Worm (Caenorhabditis elegans) whole organism, young adult: Measurements from ENCODE around the gene cblc-1.
"Not testable (repeated sequence)": the region's sequence is repeated elsewhere in the genome, so short reads cannot be mapped to it uniquely, and the experiment has no call there.

ENCODE experiments used
- B0261.1 ChIP-seq: sonication (generic microtip); optimal IDR thresholded peaks from 2 replicates; lab custom pipeline; 2016; ENCODE audit warnings: mild to moderate bottlenecking, missing genetic modification characterization, moderate library complexity, missing compliant biosample characterization
- B0336.3 ChIP-seq: fragments of 200-800 bp; sonication (Bioruptor generic); IDR thresholded peaks from 2 replicates; pipeline ENCODE4 v1.3.6; 2022; ENCODE audit warnings: missing genetic modification characterization, missing compliant biosample characterization
- C06A6.2 ChIP-seq: fragments of 200-800 bp; sonication (Bioruptor generic); conservative IDR thresholded peaks from 2 replicates; pipeline ENCODE4 v1.3.6; 2022; ENCODE audit warnings: missing genetic modification characterization, missing compliant biosample characterization
- F33H1.4 ChIP-seq: fragments of 200-800 bp; sonication (Bioruptor generic); IDR thresholded peaks from 2 replicates; pipeline ENCODE4 v1.3.6; 2022; ENCODE audit warnings: missing genetic modification reagents, missing genetic modification characterization, missing compliant biosample characterization
- F37B4.10 ChIP-seq: fragments of 200-800 bp; sonication (Bioruptor generic); IDR thresholded peaks from 2 replicates; pipeline ENCODE4 v1.3.6; 2022; ENCODE audit warnings: missing genetic modification characterization, missing compliant biosample characterization
- F57C9.4 ChIP-seq: sonication (generic microtip); optimal IDR thresholded peaks from 2 replicates; lab custom pipeline; 2017; ENCODE audit warnings: mild to moderate bottlenecking, missing genetic modification characterization, missing compliant biosample characterization
- T07F8.4 ChIP-seq: sonication (generic microtip); optimal IDR thresholded peaks from 2 replicates; lab custom pipeline; 2016; ENCODE audit warnings: mild to moderate bottlenecking, missing genetic modification characterization, moderate library complexity, missing compliant biosample characterization
- Y53G8AR.9 ChIP-seq: fragments of 200-800 bp; sonication (Bioruptor generic); conservative IDR thresholded peaks from 2 replicates; pipeline ENCODE4 v1.3.6; 2022; ENCODE audit warnings: missing genetic modification reagents, missing genetic modification characterization, missing compliant biosample characterization
- Y56A3A.18 ChIP-seq: fragments of 200-800 bp; sonication (Bioruptor generic); IDR thresholded peaks from 2 replicates; pipeline ENCODE4 v1.3.6; 2022; ENCODE audit warnings: missing genetic modification reagents, missing genetic modification characterization, missing compliant biosample characterization
- aptf-2 ChIP-seq: fragments of 200-800 bp; sonication (Bioruptor generic); conservative IDR thresholded peaks from 2 replicates; pipeline ENCODE4 v1.3.6; 2022; ENCODE audit warnings: missing genetic modification reagents, missing genetic modification characterization, missing compliant biosample characterization
- ccch-3 ChIP-seq: fragments of 200-800 bp; sonication (Bioruptor generic); optimal IDR thresholded peaks from 2 replicates; lab custom pipeline; 2018; ENCODE audit warnings: mild to moderate bottlenecking, missing genetic modification characterization, missing compliant biosample characterization
- cebp-1 ChIP-seq, 2 experiments: fragments of 200-800 bp in 1 of 2; sonication (Bioruptor generic) in 1 of 2; sonication (generic microtip) in 1 of 2; IDR thresholded peaks in 1 of 2; optimal IDR thresholded peaks in 1 of 2; 2 replicates each; pipeline versions ENCODE4 v1.3.6 to Lab custom; 2017 to 2022; ENCODE audit warnings: missing compliant biosample characterization in 2 of 2, missing genetic modification characterization in 2 of 2, mild to moderate bottlenecking in 1 of 2, missing genetic modification reagents in 1 of 2, moderate library complexity in 1 of 2
- cebp-2 ChIP-seq: fragments of 200-800 bp; sonication (Bioruptor generic); IDR thresholded peaks from 2 replicates; pipeline ENCODE4 v1.3.6; 2022; ENCODE audit warnings: missing genetic modification characterization, missing compliant biosample characterization
- ceh-27 ChIP-seq: fragments of 200-800 bp; sonication (Bioruptor generic); optimal IDR thresholded peaks from 2 replicates; lab custom pipeline; 2018; ENCODE audit warnings: mild to moderate bottlenecking, missing genetic modification characterization, moderate library complexity, missing compliant biosample characterization
- ceh-40 ChIP-seq: fragments of 200-800 bp; sonication (Bioruptor generic); IDR thresholded peaks from 2 replicates; pipeline ENCODE4 v1.3.6; 2022; ENCODE audit warnings: missing genetic modification characterization, missing compliant biosample characterization
- efl-1 ChIP-seq: fragments of 150-350 bp; optimal IDR thresholded peaks from 2 replicates; lab custom pipeline; 2014; ENCODE audit warnings: missing biosample characterization, missing genetic modification reagents, missing genetic modification characterization
- egl-44 ChIP-seq: fragments of 200-800 bp; sonication (Bioruptor generic); IDR thresholded peaks from 2 replicates; pipeline ENCODE4 v1.3.6; 2022; ENCODE audit warnings: missing genetic modification reagents, missing genetic modification characterization, missing compliant biosample characterization
- hmg-1.2 ChIP-seq: fragments of 200-800 bp; sonication (Bioruptor generic); IDR thresholded peaks from 2 replicates; pipeline ENCODE4 v1.3.6; 2022; ENCODE audit warnings: missing genetic modification reagents, missing genetic modification characterization, missing compliant biosample characterization
- hrde-1 ChIP-seq: sonication (generic microtip); optimal IDR thresholded peaks from 2 replicates; lab custom pipeline; 2016; ENCODE audit warnings: missing genetic modification characterization, mild to moderate bottlenecking, missing compliant biosample characterization, moderate library complexity, missing genotype, missing genetic modification reagents, borderline replicate concordance
- let-526 ChIP-seq: fragments of 200-800 bp; sonication (Bioruptor generic); IDR thresholded peaks from 2 replicates; pipeline ENCODE4 v1.3.6; 2022; ENCODE audit warnings: missing genetic modification reagents, missing genetic modification characterization, missing compliant biosample characterization
- lin-26 ChIP-seq: fragments of 200-800 bp; sonication (Bioruptor generic); IDR thresholded peaks from 2 replicates; pipeline ENCODE4 v1.3.6; 2022; ENCODE audit warnings: missing genetic modification reagents, missing genetic modification characterization, missing compliant biosample characterization
- lin-35 ChIP-seq, 3 experiments: fragments of 150-350 bp in 2 of 3; sonication (generic microtip) in 1 of 3; optimal IDR thresholded peaks; 2 replicates each; lab custom pipeline; 2014 to 2018; ENCODE audit warnings: missing biosample characterization in 3 of 3, missing genetic modification characterization in 3 of 3, missing genetic modification reagents in 3 of 3
- lin-54 ChIP-seq: fragments of 200-800 bp; sonication (Bioruptor generic); optimal IDR thresholded peaks from 2 replicates; lab custom pipeline; 2018; ENCODE audit warnings: mild to moderate bottlenecking, missing genetic modification characterization, missing compliant biosample characterization
- madf-3 ChIP-seq: fragments of 200-800 bp; sonication (Bioruptor generic); IDR thresholded peaks from 2 replicates; pipeline ENCODE4 v1.3.6; 2022; ENCODE audit warnings: missing genetic modification reagents, missing genetic modification characterization, missing compliant biosample characterization
- madf-6 ChIP-seq: fragments of 200-800 bp; sonication (Bioruptor generic); IDR thresholded peaks from 2 replicates; pipeline ENCODE4 v1.3.6; 2022; ENCODE audit warnings: missing genetic modification reagents, missing genetic modification characterization, missing compliant biosample characterization
- mcd-1 ChIP-seq: fragments of 200-800 bp; sonication (Bioruptor generic); IDR thresholded peaks from 2 replicates; pipeline ENCODE4 v1.3.6; 2022; ENCODE audit warnings: missing genetic modification reagents, missing genetic modification characterization, missing compliant biosample characterization
- nfyb-1 ChIP-seq: fragments of 200-800 bp; sonication (Bioruptor generic); IDR thresholded peaks from 2 replicates; pipeline ENCODE4 v1.3.6; 2022; ENCODE audit warnings: missing genetic modification reagents, missing genetic modification characterization, missing compliant biosample characterization
- nhr-80 ChIP-seq: sonication (generic microtip); optimal IDR thresholded peaks from 2 replicates; lab custom pipeline; 2016; ENCODE audit warnings: missing genetic modification characterization, missing compliant biosample characterization
- nhr-90 ChIP-seq: sonication (generic microtip); optimal IDR thresholded peaks from 2 replicates; lab custom pipeline; 2016; ENCODE audit warnings: missing genotype, mild to moderate bottlenecking, missing genetic modification characterization, missing compliant biosample characterization
- pbrm-1 ChIP-seq: fragments of 200-800 bp; sonication (Bioruptor generic); IDR thresholded peaks from 2 replicates; pipeline ENCODE4 v1.3.6; 2022; ENCODE audit warnings: missing genetic modification reagents, missing genetic modification characterization, missing compliant biosample characterization
- rcor-1 ChIP-seq: fragments of 200-800 bp; sonication (Bioruptor generic); IDR thresholded peaks from 2 replicates; pipeline ENCODE4 v1.3.6; 2022; ENCODE audit warnings: missing genetic modification reagents, missing genetic modification characterization, missing compliant biosample characterization
- rpc-1 ChIP-seq, 2 experiments: fragments of 150-350 bp in 1 of 2; sonication (generic microtip) in 1 of 2; optimal IDR thresholded peaks; 2 replicates each; lab custom pipeline; 2014 to 2018; ENCODE audit warnings: missing biosample characterization in 1 of 2, missing genetic modification characterization in 1 of 2, missing genetic modification reagents in 1 of 2, missing genotype in 1 of 2
- sdz-38 ChIP-seq: sonication (generic microtip); optimal IDR thresholded peaks from 2 replicates; lab custom pipeline; 2016; ENCODE audit warnings: missing genotype, missing genetic modification characterization, missing compliant biosample characterization
- somi-1 ChIP-seq: fragments of 200-800 bp; sonication (Bioruptor generic); optimal IDR thresholded peaks from 2 replicates; lab custom pipeline; 2018; ENCODE audit warnings: mild to moderate bottlenecking, missing genetic modification characterization, missing compliant biosample characterization
- tbp1 ChIP-seq: fragments of 200-800 bp; sonication (Bioruptor generic); optimal IDR thresholded peaks from 2 replicates; lab custom pipeline; 2018; ENCODE audit warnings: mild to moderate bottlenecking, missing genetic modification characterization, missing compliant biosample characterization
- zim-3 ChIP-seq: sonication (generic microtip); optimal IDR thresholded peaks from 2 replicates; lab custom pipeline; 2017; ENCODE audit warnings: mild to moderate bottlenecking, missing genetic modification characterization, moderate library complexity, missing compliant biosample characterization
- ztf-22 ChIP-seq: fragments of 200-800 bp; sonication (Bioruptor generic); optimal IDR thresholded peaks from 2 replicates; lab custom pipeline; 2018; ENCODE audit warnings: mild to moderate bottlenecking, missing genetic modification characterization, moderate library complexity, missing compliant biosample characterization
- ztf-25 ChIP-seq: fragments of 200-800 bp; sonication (Bioruptor generic); IDR thresholded peaks from 2 replicates; pipeline ENCODE4 v1.3.6; 2022; ENCODE audit warnings: missing genetic modification reagents, missing genetic modification characterization, missing compliant biosample characterization
- ztf-3 ChIP-seq: fragments of 200-800 bp; sonication (Bioruptor generic); optimal IDR thresholded peaks from 2 replicates; lab custom pipeline; 2018; ENCODE audit warnings: mild to moderate bottlenecking, missing genetic modification characterization, missing compliant biosample characterization

The cblc-1 gene

ce11 chrII:4932727-4933126, 8.2 kb downstream of the cblc-1 start, which contains the start of gene msp-152:
msp-152 (plus strand) TSS chrII:4933027.
- not testable (repeated sequence) for TF ChIP-seq ztf-3 (GFP tag; lab: Kevin White, UChicago); Y53G8AR.9 (GFP tag; lab: Robert Waterston, UW); rpc-1 (optimal IDR thresholded peaks at IDR 0.05; lab: Kevin White, UChicago); rpc-1 (tag; optimal IDR thresholded peaks at IDR 0.05; lab: Kevin White, UChicago)

- no peak for TF ChIP-seq B0336.3 (GFP tag; lab: Robert Waterston, UW)
- TF ChIP-seq lin-54 (GFP tag; lab: Kevin White, UChicago) = no peak
- no peak for TF ChIP-seq mcd-1 (GFP tag; lab: Robert Waterston, UW)
- TF ChIP-seq zim-3 = no peak
- no peak for TF ChIP-seq F57C9.4
- TF ChIP-seq let-526 (GFP tag; lab: Robert Waterston, UW) = no peak
- no peak for TF ChIP-seq ztf-3 (GFP tag; lab: Kevin White, UChicago)
- TF ChIP-seq hrde-1 (tag; lab: Kevin White, UChicago) = no peak
- TF ChIP-seq ccch-3 = no peak
- TF ChIP-seq efl-1 (GFP tag; lab: Kevin White, UChicago) = no peak
- TF ChIP-seq T07F8.4 (tag; lab: Kevin White, UChicago) = no peak
- no peak for TF ChIP-seq tbp1 (GFP tag; lab: Kevin White, UChicago)
Observed at ce11 chrII:4931286-4931685, 9.7 kb downstream of the cblc-1 start.

DNA sequence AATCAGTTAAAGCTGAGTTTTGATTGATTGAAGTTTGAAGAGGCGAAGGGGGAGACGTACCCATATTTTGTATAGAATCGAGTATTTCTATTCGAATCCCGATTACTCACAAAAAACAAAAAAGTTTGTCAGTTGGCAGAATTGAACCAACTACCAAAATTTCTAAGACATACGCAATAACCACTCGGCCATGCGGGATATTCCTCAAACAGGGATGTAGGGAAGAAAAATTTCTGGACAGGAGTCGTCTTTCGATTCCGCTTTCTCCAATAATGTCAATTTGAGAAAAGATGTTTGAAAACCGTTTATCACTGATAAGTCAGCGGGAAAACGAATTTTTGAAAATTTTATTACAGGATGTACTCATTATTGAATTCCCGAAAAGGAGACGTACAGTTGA, 12.6 kb downstream of the cblc-1 start:
- TF ChIP-seq cebp-2 (0 out of 2 replicates have a peak, but pooled peaks have one; percentile 22), mcd-1 (GFP tag; lab: Robert Waterston, UW) (0 out of 2 replicates have a peak, but pooled peaks have one; percentile 22), tbp1 (GFP tag; lab: Kevin White, UChicago) (peak; percentile 84), C06A6.2 (GFP tag; lab: Robert Waterston, UW) (0 out of 2 replicates have a peak, but pooled peaks have one; percentile 15), rpc-1 (tag; optimal IDR thresholded peaks at IDR 0.05; lab: Kevin White, UChicago) (peak; percentile 44), ztf-25 (GFP tag; lab: Robert Waterston, UW) (peak; percentile 87), hmg-1.2 (GFP tag; lab: Robert Waterston, UW) (peak; percentile 74), aptf-2 (GFP tag; lab: Robert Waterston, UW) (0 out of 2 replicates have a peak, but pooled peaks have one; percentile 10), F33H1.4 (0 out of 2 replicates have a peak, but pooled peaks have one; percentile 16), pbrm-1 (GFP tag; lab: Robert Waterston, UW) (0 out of 2 replicates have a peak, but pooled peaks have one; percentile 28), cebp-1 (GFP tag; IDR thresholded peaks at IDR 0.05; lab: Robert Waterston, UW) (peak; percentile 32; the same call in 1 of the 2 replicates), lin-26 (GFP tag; lab: Robert Waterston, UW) (peak; percentile 96), nfyb-1 (GFP tag; lab: Robert Waterston, UW) (peak; percentile 49; the same call in 1 of the 2 replicates), Y53G8AR.9 (GFP tag; lab: Robert Waterston, UW) (0 out of 2 replicates have a peak, but pooled peaks have one; percentile 28), rcor-1 (GFP tag; lab: Robert Waterston, UW) (0 out of 2 replicates have a peak, but pooled peaks have one; percentile 13), madf-6 (GFP tag; lab: Robert Waterston, UW) (peak; percentile 57; the same call in 1 of the 2 replicates), Y56A3A.18 (0 out of 2 replicates have a peak, but pooled peaks have one; percentile 38), ceh-40 (GFP tag; lab: Robert Waterston, UW) (0 out of 2 replicates have a peak, but pooled peaks have one; percentile 69), B0261.1 (tag; lab: Kevin White, UChicago) (peak; percentile 61)
- TF ChIP-seq rpc-1 (optimal IDR thresholded peaks at IDR 0.05; lab: Kevin White, UChicago); cebp-1 (tag; optimal IDR thresholded peaks at IDR 0.05; lab: Kevin White, UChicago): not testable (repeated sequence)
- TF ChIP-seq, all 124 proteins: peak for 19; not testable (repeated sequence) for 105

- no peak for TF ChIP-seq ztf-3 (GFP tag; lab: Kevin White, UChicago)
- TF ChIP-seq ztf-22 (GFP tag; lab: Kevin White, UChicago) = peak; percentile 18
- TF ChIP-seq ceh-27 (GFP tag; lab: Kevin White, UChicago) = no peak
- TF ChIP-seq somi-1 (GFP tag; lab: Kevin White, UChicago) = no peak
- no peak for TF ChIP-seq pbrm-1 (GFP tag; lab: Robert Waterston, UW)
- TF ChIP-seq B0336.3 (GFP tag; lab: Robert Waterston, UW) = peak; percentile 25; the same call in 1 of the 2 replicates
- peak; percentile 22; the same call in 1 of the 2 replicates for TF ChIP-seq nfyb-1 (GFP tag; lab: Robert Waterston, UW)
- TF ChIP-seq sdz-38 (tag; lab: Kevin White, UChicago) = no peak
- TF ChIP-seq nhr-90 (tag; lab: Kevin White, UChicago) = peak; percentile 54
- TF ChIP-seq egl-44 (GFP tag; lab: Robert Waterston, UW) = peak; percentile 74; the same call in 1 of the 2 replicates
- TF ChIP-seq madf-3 = no peak
- TF ChIP-seq nhr-80 (tag; lab: Kevin White, UChicago) = peak; percentile 94
- TF ChIP-seq F37B4.10 (GFP tag; lab: Robert Waterston, UW) = no peak
- TF ChIP-seq cebp-1 (GFP tag; IDR thresholded peaks at IDR 0.05; lab: Robert Waterston, UW) = no peak
- peak; percentile 60 for TF ChIP-seq cebp-1 (tag; optimal IDR thresholded peaks at IDR 0.05; lab: Kevin White, UChicago)
- no peak for TF ChIP-seq lin-35 (GFP tag; optimal IDR thresholded peaks at IDR 0.05; lab: Kevin White, UChicago)
Observed at ce11 chrII:4925198-4925764, 15.7 kb downstream of the cblc-1 start, which contains the start of gene aagr-2. aagr-2 (minus strand) TSS chrII:4925248.
